Fruit fly (Drosophila melanogaster): ENCODE measurements around the gene side-IV.

DNA sequence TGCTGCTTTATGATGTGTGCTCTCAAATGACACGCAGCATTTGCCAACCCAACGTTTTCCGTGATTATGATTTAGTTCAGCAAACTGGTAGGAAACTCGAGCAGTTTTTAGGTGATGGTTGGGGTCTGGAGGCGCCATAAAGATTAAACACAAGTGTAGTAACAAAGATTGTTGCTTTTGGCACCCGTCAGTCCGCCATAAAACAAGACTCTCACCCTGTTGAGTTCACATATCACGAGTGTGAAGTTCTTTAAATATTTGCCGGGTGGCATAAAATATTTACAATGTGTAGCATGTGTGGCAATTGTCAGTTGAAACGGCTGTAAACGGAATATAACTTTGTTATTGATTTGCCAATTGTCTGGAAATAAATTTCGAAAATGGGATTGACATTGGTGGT is 8.7 kb upstream of the side-IV start:
- no peak for TF ChIP-seq GATAd (GFP tag; optimal IDR thresholded peaks at IDR 0.05)
- TF ChIP-seq usp (GFP tag; optimal IDR thresholded peaks at IDR 0.05) = no peak
- TF ChIP-seq lola (GFP tag; optimal IDR thresholded peaks at IDR 0.05) = no peak
- no peak for TF ChIP-seq Abd-B (GFP tag; optimal IDR thresholded peaks at IDR 0.05)
- no peak for TF ChIP-seq CrebA (GFP tag; optimal IDR thresholded peaks at IDR 0.05; ENCODE audit: borderline replicate concordance)
- no peak for TF ChIP-seq ey (GFP tag; optimal IDR thresholded peaks at IDR 0.05)
- no peak for TF ChIP-seq psq (GFP tag; optimal IDR thresholded peaks at IDR 0.05)
- no peak for TF ChIP-seq brk (GFP tag; optimal IDR thresholded peaks at IDR 0.05)
- no peak for TF ChIP-seq CG32264 (GFP tag; optimal IDR thresholded peaks at IDR 0.05)
- TF ChIP-seq Hr78 (GFP tag; optimal IDR thresholded peaks at IDR 0.05) = no peak

Data from whole organism, wandering third instar larva.